Worm (Caenorhabditis elegans): ENCODE data around the gene T25E12.16.

- TF ChIP-seq C08G9.2 (tag; optimal IDR thresholded peaks at IDR 0.05) (no peak), ceh-2 (tag; optimal IDR thresholded peaks at IDR 0.05) (no peak), fkh-10 (GFP tag; optimal IDR thresholded peaks at IDR 0.05) (no peak), sox-4 (tag; optimal IDR thresholded peaks at IDR 0.05) (no peak), tbx-2 (tag; optimal IDR thresholded peaks at IDR 0.05) (no peak), npax-4 (tag; optimal IDR thresholded peaks at IDR 0.05) (no peak), pha-4 (tag; optimal IDR thresholded peaks at IDR 0.05) (no peak), madf-2 (tag; optimal IDR thresholded peaks at IDR 0.05) (no peak), ets-4 (tag; optimal IDR thresholded peaks at IDR 0.05) (no peak), pqm-1 (tag; optimal IDR thresholded peaks at IDR 0.05) (no peak)
These were observed 26.4 kb upstream of the T25E12.16 start for ce11 chrV:16759937-16760336.

All from whole organism, late embryonic.